Fruit fly (Drosophila melanogaster) whole organism, pupa: ENCODE measurements around the gene CG15172.

ENCODE experiments used
- CG12605 ChIP-seq: fragments of 200-800 bp; sonication (Bioruptor generic); IDR thresholded peaks from 2 replicates; pipeline ENCODE4 v1.3.6; 2022; ENCODE audit warnings: missing biosample characterization, missing genetic modification characterization
- CG17806 ChIP-seq: fragments of 200-800 bp; sonication (Bioruptor generic); optimal IDR thresholded peaks from 2 replicates; lab custom pipeline; 2018; ENCODE audit warnings: missing biosample characterization, mild to moderate bottlenecking, missing genetic modification characterization, moderate library complexity
- CG32121 ChIP-seq: fragments of 200-800 bp; sonication (Bioruptor generic); IDR thresholded peaks from 2 replicates; pipeline ENCODE4 v1.3.6; 2022; ENCODE audit warnings: missing biosample characterization, missing genetic modification characterization
- CG34367 ChIP-seq: fragments of 200-800 bp; sonication (Bioruptor generic); optimal IDR thresholded peaks from 2 replicates; lab custom pipeline; 2018; ENCODE audit warnings: missing biosample characterization, mild to moderate bottlenecking, missing genetic modification characterization
- Ets98B ChIP-seq: fragments of 200-800 bp; sonication (Bioruptor generic); IDR thresholded peaks from 2 replicates; pipeline ENCODE4 v1.3.6; 2022; ENCODE audit warnings: missing biosample characterization, missing genetic modification characterization
- Snoo ChIP-seq: fragments of 200-800 bp; sonication (Bioruptor generic); optimal IDR thresholded peaks from 3 replicates; lab custom pipeline; 2017; ENCODE audit warnings: missing biosample characterization, mild to moderate bottlenecking, missing genetic modification characterization, inconsistent platforms
- fd96Ca ChIP-seq: fragments of 200-800 bp; sonication (Bioruptor generic); IDR thresholded peaks from 3 replicates; pipeline ENCODE4 v1.3.6; 2022; ENCODE audit warnings: missing biosample characterization, missing genetic modification characterization

- peak; percentile 47; the same call in 1 of the 2 replicates for TF ChIP-seq CG32121 (GFP tag; lab: Robert Waterston, UW)
- no peak for TF ChIP-seq CG34367 (tag; lab: Kevin White, UChicago)
- no peak for TF ChIP-seq fd96Ca (GFP tag; lab: Robert Waterston, UW)
- TF ChIP-seq Ets98B (GFP tag; lab: Robert Waterston, UW) = peak; percentile 20; the same call in 1 of the 2 replicates
- no peak for TF ChIP-seq CG12605 (GFP tag; lab: Robert Waterston, UW)
- TF ChIP-seq Snoo (tag; lab: Kevin White, UChicago) = no peak
- no peak for TF ChIP-seq CG17806 (tag; lab: Kevin White, UChicago)
Measured at dm6 chr2L:19036105-19036714, 14.0 kb downstream of the CG15172 start.
